Worm (Caenorhabditis elegans) whole organism, L2 larva: ENCODE measurements around the gene Y43F8C.5.

Experiments used
- C34F6.9 ChIP-seq: fragments of 150-350 bp; optimal IDR thresholded peaks from 2 replicates; lab custom pipeline; 2014; ENCODE audit warnings: missing biosample characterization, missing genetic modification characterization
- ZK546.5 ChIP-seq: sonication (generic microtip); optimal IDR thresholded peaks from 2 replicates; lab custom pipeline; 2017; ENCODE audit warnings: missing biosample characterization, missing genetic modification characterization
- egl-27 ChIP-seq: sonication (generic microtip); optimal IDR thresholded peaks from 3 replicates; lab custom pipeline; 2017; ENCODE audit warnings: missing biosample characterization, missing genetic modification reagents, missing genetic modification characterization
- elt-1 ChIP-seq: fragments of 150-350 bp; optimal IDR thresholded peaks from 2 replicates; lab custom pipeline; 2014; ENCODE audit warnings: missing biosample characterization, missing genetic modification characterization
- elt-3 ChIP-seq: sonication (generic microtip); optimal IDR thresholded peaks from 2 replicates; lab custom pipeline; 2017; ENCODE audit warnings: missing biosample characterization, missing genetic modification characterization
- lsy-2 ChIP-seq, 2 experiments: fragments of 150-350 bp in 1 of 2; sonication (generic microtip) in 1 of 2; optimal IDR thresholded peaks; 2 replicates each; lab custom pipeline; 2014 to 2017; ENCODE audit warnings: missing biosample characterization in 2 of 2, missing genetic modification characterization in 2 of 2
- mdl-1 ChIP-seq, 2 experiments: fragments of 150-350 bp in 1 of 2; sonication (generic microtip) in 1 of 2; optimal IDR thresholded peaks; 2 replicates each; lab custom pipeline; 2017; ENCODE audit warnings: missing biosample characterization in 2 of 2, missing genetic modification characterization in 2 of 2
- nhr-10 ChIP-seq: sonication (generic microtip); optimal IDR thresholded peaks from 2 replicates; lab custom pipeline; 2017; ENCODE audit warnings: missing biosample characterization, missing genetic modification characterization
- nhr-129 ChIP-seq: fragments of 150-350 bp; optimal IDR thresholded peaks from 2 replicates; lab custom pipeline; 2014; ENCODE audit warnings: missing biosample characterization, missing genetic modification characterization
- nhr-6 ChIP-seq: fragments of 150-350 bp; optimal IDR thresholded peaks from 2 replicates; lab custom pipeline; 2014; ENCODE audit warnings: missing biosample characterization, missing genetic modification characterization
- unc-39 ChIP-seq: fragments of 150-350 bp; optimal IDR thresholded peaks from 2 replicates; lab custom pipeline; 2014; ENCODE audit warnings: missing biosample characterization, missing genetic modification characterization
- ztf-4 ChIP-seq: fragments of 150-350 bp; optimal IDR thresholded peaks from 2 replicates; lab custom pipeline; 2014; ENCODE audit warnings: missing biosample characterization, missing genetic modification characterization

The Y43F8C.5 gene

DNA sequence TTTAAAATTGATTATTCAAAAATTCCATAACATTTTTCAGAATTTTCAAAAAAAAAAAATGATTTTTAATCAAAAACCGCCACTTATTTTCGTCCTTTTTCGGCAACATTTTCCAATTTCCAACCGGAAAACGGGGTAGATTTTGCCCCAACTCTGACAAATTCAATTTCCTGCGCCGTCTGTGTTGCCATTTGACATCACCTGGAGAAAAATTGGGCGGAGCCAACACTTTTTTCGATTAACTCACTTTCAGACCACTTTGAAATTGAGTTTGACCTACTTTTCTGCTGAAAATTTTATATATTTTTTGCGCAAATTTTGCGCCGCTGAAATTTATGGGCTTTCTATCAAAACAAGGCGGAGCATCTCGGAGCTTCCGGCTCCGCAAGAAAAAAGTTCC is 50.2 kb downstream of the Y43F8C.5 start:
- TF ChIP-seq nhr-129 (tag; lab: Kevin White, UChicago) (no peak), nhr-6 (tag; lab: Kevin White, UChicago) (no peak), mdl-1 (tag; optimal IDR thresholded peaks at IDR 0.05; lab: Kevin White, UChicago) (no peak), C34F6.9 (tag; lab: Kevin White, UChicago) (no peak), ZK546.5 (tag; lab: Kevin White, UChicago) (no peak), egl-27 (tag; lab: Kevin White, UChicago) (no peak), nhr-10 (tag; lab: Kevin White, UChicago) (no peak), elt-1 (tag; lab: Kevin White, UChicago) (no peak), lsy-2 (tag; optimal IDR thresholded peaks at IDR 0.05; lab: Kevin White, UChicago) (no peak), elt-3 (tag; lab: Kevin White, UChicago) (no peak), unc-39 (tag; lab: Kevin White, UChicago) (no peak), ztf-4 (tag; lab: Kevin White, UChicago) (no peak)
